Worm (Caenorhabditis elegans) whole organism, L1 larva: ENCODE measurements around the gene Y32H12A.6.

ENCODE experiments used
- C04F5.9 ChIP-seq: sonication (generic microtip); optimal IDR thresholded peaks from 2 replicates; lab custom pipeline; 2016; ENCODE audit warnings: missing genetic modification characterization, missing compliant biosample characterization
- F16B12.6 ChIP-seq: fragments of 150-350 bp; optimal IDR thresholded peaks from 2 replicates; lab custom pipeline; 2014; ENCODE audit warnings: missing biosample characterization, missing genetic modification characterization
- Y116A8C.19 ChIP-seq: sonication (generic microtip); optimal IDR thresholded peaks from 2 replicates; lab custom pipeline; 2016; ENCODE audit warnings: missing compliant biosample characterization, missing genetic modification characterization, borderline replicate concordance
- blmp-1 ChIP-seq: fragments of 150-350 bp; optimal IDR thresholded peaks from 2 replicates; lab custom pipeline; 2014; ENCODE audit warnings: missing biosample characterization, missing genetic modification characterization
- ces-1 ChIP-seq: fragments of 150-350 bp; optimal IDR thresholded peaks from 2 replicates; lab custom pipeline; 2014; ENCODE audit warnings: missing biosample characterization, missing genetic modification reagents, missing genetic modification characterization
- dpl-1 ChIP-seq, 3 experiments: fragments of 150-350 bp in 2 of 3; sonication (generic microtip) in 1 of 3; optimal IDR thresholded peaks; 2 replicates each; lab custom pipeline; 2014 to 2017; ENCODE audit warnings: missing biosample characterization in 3 of 3, missing genetic modification characterization in 3 of 3, missing genetic modification reagents in 3 of 3
- dsc-1 ChIP-seq: sonication (generic microtip); optimal IDR thresholded peaks from 2 replicates; lab custom pipeline; 2016; ENCODE audit warnings: mild to moderate bottlenecking, missing genetic modification characterization, missing compliant biosample characterization
- efl-1 ChIP-seq, 4 experiments: fragments of 150-350 bp; optimal IDR thresholded peaks in 3 of 4; peaks in 1 of 4; 1 replicate in 1 of 4; 2 replicates in 3 of 4; lab custom pipeline; 2014; ENCODE audit warnings: missing biosample characterization in 2 of 4, missing genetic modification characterization in 2 of 4, missing genetic modification reagents in 2 of 4
- egl-27 ChIP-seq, 2 experiments: fragments of 150-350 bp in 1 of 2; sonication (generic microtip); optimal IDR thresholded peaks; 3 replicates each; lab custom pipeline; 2017 to 2018; ENCODE audit warnings: missing biosample characterization in 2 of 2, missing genetic modification characterization in 2 of 2, missing genetic modification reagents in 2 of 2
- elt-2 ChIP-seq: sonication (generic microtip); optimal IDR thresholded peaks from 2 replicates; lab custom pipeline; 2016; ENCODE audit warnings: missing genetic modification characterization, mild to moderate bottlenecking, inconsistent platforms, missing compliant biosample characterization, missing genetic modification reagents
- elt-3 ChIP-seq, 6 experiments: fragments of 150-350 bp in 1 of 6; sonication (generic microtip); optimal IDR thresholded peaks; 2 replicates each; lab custom pipeline; 2017 to 2018; ENCODE audit warnings: missing biosample characterization in 6 of 6, missing genetic modification characterization in 6 of 6, inconsistent platforms in 1 of 6
- ets-5 ChIP-seq: fragments of 200-800 bp; sonication (Bioruptor generic); IDR thresholded peaks from 2 replicates; pipeline ENCODE4 v1.3.6; 2022; ENCODE audit warnings: missing genetic modification characterization, missing compliant biosample characterization
- fkh-10 ChIP-seq: sonication (generic microtip); optimal IDR thresholded peaks from 2 replicates; lab custom pipeline; 2017; ENCODE audit warnings: missing biosample characterization, missing genetic modification reagents, missing genetic modification characterization
- fkh-4 ChIP-seq: sonication (generic microtip); optimal IDR thresholded peaks from 2 replicates; lab custom pipeline; 2016; ENCODE audit warnings: missing compliant biosample characterization, missing genetic modification characterization, borderline replicate concordance
- grh-1 ChIP-seq: fragments of 200-800 bp; sonication (Bioruptor generic); IDR thresholded peaks from 2 replicates; pipeline ENCODE4 v1.3.6; 2022; ENCODE audit warnings: missing genetic modification reagents, missing genetic modification characterization, missing compliant biosample characterization
- hlh-17 ChIP-seq: fragments of 200-800 bp; sonication (Bioruptor generic); optimal IDR thresholded peaks from 2 replicates; lab custom pipeline; 2018; ENCODE audit warnings: missing genetic modification characterization, mild to moderate bottlenecking, missing compliant biosample characterization, moderate library complexity, borderline replicate concordance
- irx-1 ChIP-seq: sonication (generic microtip); optimal IDR thresholded peaks from 2 replicates; lab custom pipeline; 2016; ENCODE audit warnings: missing genetic modification characterization, missing compliant biosample characterization
- lin-14 ChIP-seq: fragments of 200-800 bp; sonication (Bioruptor generic); optimal IDR thresholded peaks from 2 replicates; lab custom pipeline; 2018; ENCODE audit warnings: mild to moderate bottlenecking, missing genetic modification characterization, moderate library complexity, missing compliant biosample characterization
- lin-35 ChIP-seq, 2 experiments: fragments of 150-350 bp; optimal IDR thresholded peaks; 2 replicates each; lab custom pipeline; 2014; ENCODE audit warnings: missing biosample characterization in 2 of 2, missing genetic modification characterization in 2 of 2, missing genetic modification reagents in 2 of 2
- lsy-2 ChIP-seq, 2 experiments: fragments of 150-350 bp; optimal IDR thresholded peaks; 2 replicates each; lab custom pipeline; 2014; ENCODE audit warnings: missing biosample characterization in 2 of 2, missing genetic modification characterization in 2 of 2
- mdl-1 ChIP-seq, 2 experiments: fragments of 150-350 bp; optimal IDR thresholded peaks; 2 replicates each; lab custom pipeline; 2014 to 2017; ENCODE audit warnings: missing biosample characterization in 2 of 2, missing genetic modification characterization in 2 of 2, inconsistent platforms in 1 of 2
- mep-1 ChIP-seq: fragments of 150-350 bp; optimal IDR thresholded peaks from 2 replicates; lab custom pipeline; 2014; ENCODE audit warnings: missing biosample characterization, missing genetic modification characterization
- nhr-19 ChIP-seq: fragments of 200-800 bp; sonication (Bioruptor generic); conservative IDR thresholded peaks from 2 replicates; pipeline ENCODE4 v1.3.6; 2022; ENCODE audit warnings: missing genetic modification characterization, missing compliant biosample characterization
- nhr-20 ChIP-seq: sonication (generic microtip); optimal IDR thresholded peaks from 2 replicates; lab custom pipeline; 2016; ENCODE audit warnings: mild to moderate bottlenecking, missing genetic modification characterization, missing compliant biosample characterization
- nhr-28 ChIP-seq: fragments of 150-350 bp; optimal IDR thresholded peaks from 2 replicates; lab custom pipeline; 2014; ENCODE audit warnings: missing biosample characterization, missing genetic modification characterization
- nhr-47 ChIP-seq: sonication (generic microtip); optimal IDR thresholded peaks from 2 replicates; lab custom pipeline; 2016; ENCODE audit warnings: mild to moderate bottlenecking, missing genetic modification characterization, moderate library complexity, missing compliant biosample characterization
- nhr-71 ChIP-seq: sonication (generic microtip); optimal IDR thresholded peaks from 2 replicates; lab custom pipeline; 2016; ENCODE audit warnings: mild to moderate bottlenecking, missing genetic modification characterization, moderate library complexity, missing compliant biosample characterization
- nhr-76 ChIP-seq: sonication (generic microtip); optimal IDR thresholded peaks from 2 replicates; lab custom pipeline; 2017; ENCODE audit warnings: missing biosample characterization, missing genetic modification characterization
- nhr-85 ChIP-seq: sonication (generic microtip); peaks from one replicate; lab custom pipeline; 2016; ENCODE audit warnings: missing genetic modification characterization, inconsistent platforms, missing compliant biosample characterization
- nhr-90 ChIP-seq: sonication (generic microtip); optimal IDR thresholded peaks from 2 replicates; lab custom pipeline; 2016; ENCODE audit warnings: mild to moderate bottlenecking, missing genetic modification characterization, missing compliant biosample characterization; ENCODE audit not compliant: poor library complexity
- pax-3 ChIP-seq: fragments of 200-800 bp; sonication (Bioruptor generic); optimal IDR thresholded peaks from 2 replicates; lab custom pipeline; 2018; ENCODE audit warnings: mild to moderate bottlenecking, missing genetic modification characterization, moderate library complexity, missing compliant biosample characterization
- rnt-1 ChIP-seq: sonication (generic microtip); optimal IDR thresholded peaks from 2 replicates; lab custom pipeline; 2016; ENCODE audit warnings: mild to moderate bottlenecking, missing genetic modification characterization, moderate library complexity, missing compliant biosample characterization
- snpc-4 ChIP-seq: fragments of 150-350 bp; optimal IDR thresholded peaks from 2 replicates; lab custom pipeline; 2014; ENCODE audit warnings: missing biosample characterization, missing genetic modification characterization
- snu-23 ChIP-seq: sonication (generic microtip); optimal IDR thresholded peaks from 2 replicates; lab custom pipeline; 2016; ENCODE audit warnings: missing genetic modification characterization, missing compliant biosample characterization
- sptf-1 ChIP-seq: fragments of 150-350 bp; optimal IDR thresholded peaks from 2 replicates; lab custom pipeline; 2014; ENCODE audit warnings: missing biosample characterization, missing genetic modification characterization
- swsn-7 ChIP-seq: sonication (generic microtip); optimal IDR thresholded peaks from 2 replicates; lab custom pipeline; 2016; ENCODE audit warnings: missing genetic modification characterization, missing compliant biosample characterization
- unc-62 ChIP-seq: fragments of 150-350 bp; optimal IDR thresholded peaks from 2 replicates; lab custom pipeline; 2014; ENCODE audit warnings: missing biosample characterization, missing genetic modification reagents, missing genetic modification characterization
- vab-15 ChIP-seq: sonication (generic microtip); optimal IDR thresholded peaks from 2 replicates; lab custom pipeline; 2017; ENCODE audit warnings: missing genotype, mild to moderate bottlenecking, missing genetic modification characterization, missing compliant biosample characterization

Gene Y32H12A.6

ce11 chrIII:5422561-5423103 is 40.7 kb upstream of the Y32H12A.6 start:
- TF ChIP-seq fkh-4 (tag; lab: Kevin White, UChicago), result peak; percentile 59
- peak; percentile 87 for TF ChIP-seq dsc-1
- no peak for TF ChIP-seq snpc-4 (tag; lab: Kevin White, UChicago)
- TF ChIP-seq sptf-1 (tag; lab: Kevin White, UChicago), result no peak
- TF ChIP-seq blmp-1 (tag; lab: Kevin White, UChicago), result peak; percentile 91
- TF ChIP-seq nhr-85, result peak; percentile 9

ce11 chrIII:5421406-5421805 is 39.4 kb upstream of the Y32H12A.6 start:
- TF ChIP-seq grh-1 (GFP tag; lab: Robert Waterston, UW) (no peak), snu-23 (GFP tag; lab: Kevin White, UChicago) (peak; percentile 51), lin-35 (GFP tag; optimal IDR thresholded peaks at IDR 0.05; lab: Kevin White, UChicago) (peak in 1 of 2 experiments; percentile 21), efl-1 (optimal IDR thresholded peaks at IDR 0.05; lab: Kevin White, UChicago) (peak in 1 of 2 experiments; percentile 16), efl-1 (GFP tag; optimal IDR thresholded peaks at IDR 0.05 in 1 of 2; lab: Kevin White, UChicago) (no peak), nhr-71 (peak; percentile 59), lsy-2 (tag; optimal IDR thresholded peaks at IDR 0.05; lab: Kevin White, UChicago) (peak in 1 of 2 experiments; percentile 36), elt-2 (tag; lab: Kevin White, UChicago) (peak; percentile 11), hlh-17 (GFP tag; lab: Kevin White, UChicago) (no peak), rnt-1 (peak; percentile 70), C04F5.9 (tag; lab: Kevin White, UChicago) (no peak), dsc-1 (peak; percentile 36), egl-27 (tag; optimal IDR thresholded peaks at IDR 0.05; lab: Kevin White, UChicago) (no peak), mep-1 (tag; lab: Kevin White, UChicago) (no peak), F16B12.6 (tag; lab: Kevin White, UChicago) (no peak), nhr-76 (tag; lab: Kevin White, UChicago) (no peak), mdl-1 (tag; optimal IDR thresholded peaks at IDR 0.05; lab: Kevin White, UChicago) (peak in 1 of 2 experiments; percentile 40), fkh-4 (tag; lab: Kevin White, UChicago) (no peak), nhr-19 (GFP tag; lab: Robert Waterston, UW) (0 out of 2 replicates have a peak, but pooled peaks have one; percentile 13), nhr-20 (tag; lab: Kevin White, UChicago) (peak; percentile 22), ets-5 (GFP tag; lab: Robert Waterston, UW) (no peak), lin-14 (GFP tag; lab: Kevin White, UChicago) (peak; percentile 73), nhr-28 (tag; lab: Kevin White, UChicago) (no peak), unc-62 (no peak), irx-1 (tag; lab: Kevin White, UChicago) (no peak), ces-1 (no peak), blmp-1 (tag; lab: Kevin White, UChicago) (peak; percentile 93), nhr-47 (tag; lab: Kevin White, UChicago) (no peak), nhr-90 (peak; percentile 10), dpl-1 (GFP tag; optimal IDR thresholded peaks at IDR 0.05; lab: Kevin White, UChicago) (peak in 1 of 3 experiments; percentile 4), fkh-10 (no peak), elt-3 (tag; optimal IDR thresholded peaks at IDR 0.05; lab: Kevin White, UChicago) (peak in 2 of 6 experiments; percentile 10 to 33)

- TF ChIP-seq swsn-7 (tag; lab: Kevin White, UChicago) (no peak), Y116A8C.19 (tag; lab: Kevin White, UChicago) (no peak), lin-35 (GFP tag; optimal IDR thresholded peaks at IDR 0.05; lab: Kevin White, UChicago) (peak in 1 of 2 experiments; percentile 23), vab-15 (tag; lab: Kevin White, UChicago) (no peak), blmp-1 (tag; lab: Kevin White, UChicago) (no peak), elt-2 (tag; lab: Kevin White, UChicago) (peak; percentile 50), efl-1 (optimal IDR thresholded peaks at IDR 0.05; lab: Kevin White, UChicago) (no peak), efl-1 (GFP tag; optimal IDR thresholded peaks at IDR 0.05 in 1 of 2; lab: Kevin White, UChicago) (peak in 1 of 2 experiments; percentile 28), lin-14 (GFP tag; lab: Kevin White, UChicago) (no peak), pax-3 (tag; lab: Kevin White, UChicago) (no peak)
Measured at ce11 chrIII:5420276-5420675, 38.3 kb upstream of the Y32H12A.6 start.
